Worm (Caenorhabditis elegans): ENCODE data around the gene kap-1.

- TF ChIP-seq nhr-19 (GFP tag; conservative IDR thresholded peaks at IDR 0.05) (no peak), pqm-1 (tag; optimal IDR thresholded peaks at IDR 0.05) (no peak), nhr-237 (tag; optimal IDR thresholded peaks at IDR 0.05) (no peak), lin-13 (GFP tag; optimal IDR thresholded peaks at IDR 0.05) (no peak), unc-130 (tag; optimal IDR thresholded peaks at IDR 0.05) (no peak), fos-1 (tag; optimal IDR thresholded peaks at IDR 0.05) (no peak), nhr-71 (tag; optimal IDR thresholded peaks at IDR 0.05) (peak; percentile 28), ztf-11 (tag; optimal IDR thresholded peaks at IDR 0.05) (no peak), nhr-28 (tag; optimal IDR thresholded peaks at IDR 0.05) (no peak), blmp-1 (tag; optimal IDR thresholded peaks at IDR 0.05) (no peak)
These were observed 30.9 kb downstream of the kap-1 start for ce11 chrIII:7369394-7370024.
